Fruit fly (Drosophila melanogaster) whole organism, prepupa: ENCODE measurements around the gene Tollo.

Experiments
- Blimp-1 ChIP-seq: fragments of 200-800 bp; sonication (Bioruptor generic); optimal IDR thresholded peaks from 3 replicates; lab custom pipeline; 2017; ENCODE audit warnings: missing biosample characterization, missing genetic modification characterization, mild to moderate bottlenecking, moderate library complexity, missing genetic modification reagents
- CG10631 ChIP-seq: fragments of 200-800 bp; sonication (Bioruptor generic); optimal IDR thresholded peaks from 2 replicates; lab custom pipeline; 2016; ENCODE audit warnings: missing biosample characterization, missing genetic modification characterization
- CG10669 ChIP-seq: fragments of 200-800 bp; sonication (Bioruptor generic); optimal IDR thresholded peaks from 3 replicates; lab custom pipeline; 2018; ENCODE audit warnings: missing biosample characterization, mild to moderate bottlenecking, missing genetic modification characterization, moderate library complexity
- CG11294 ChIP-seq: fragments of 200-800 bp; sonication (Bioruptor generic); IDR thresholded peaks from 2 replicates; pipeline ENCODE4 v1.3.6; 2022; ENCODE audit warnings: missing biosample characterization, missing genetic modification characterization
- CG1621 ChIP-seq: fragments of 200-800 bp; sonication (Bioruptor generic); optimal IDR thresholded peaks from 3 replicates; lab custom pipeline; 2018; ENCODE audit warnings: missing biosample characterization, mild to moderate bottlenecking, missing genetic modification characterization
- CG16779 ChIP-seq: fragments of 200-800 bp; sonication (Bioruptor generic); optimal IDR thresholded peaks from 3 replicates; lab custom pipeline; 2017; ENCODE audit warnings: missing biosample characterization, mild to moderate bottlenecking, missing genetic modification characterization
- CG3032 ChIP-seq: fragments of 200-800 bp; optimal IDR thresholded peaks from 2 replicates; lab custom pipeline; 2019; ENCODE audit warnings: missing biosample characterization, mild to moderate bottlenecking, missing genetic modification characterization, moderate library complexity
- CG31627 ChIP-seq: fragments of 200-800 bp; sonication (Bioruptor generic); optimal IDR thresholded peaks from 3 replicates; lab custom pipeline; 2016; ENCODE audit warnings: missing biosample characterization, missing genetic modification characterization
- CG3919 ChIP-seq: fragments of 200-800 bp; sonication (Bioruptor generic); optimal IDR thresholded peaks from 3 replicates; lab custom pipeline; 2016; ENCODE audit warnings: missing biosample characterization, missing genetic modification characterization
- CG4318 ChIP-seq: fragments of 200-800 bp; sonication (Bioruptor generic); optimal IDR thresholded peaks from 3 replicates; lab custom pipeline; 2017; ENCODE audit warnings: missing biosample characterization, mild to moderate bottlenecking, missing genetic modification characterization
- CG6163 ChIP-seq: fragments of 200-800 bp; sonication (Bioruptor generic); IDR thresholded peaks from 3 replicates; pipeline ENCODE4 v1.3.6; 2022; ENCODE audit warnings: missing biosample characterization, missing genetic modification characterization
- CG6276 ChIP-seq: fragments of 200-800 bp; sonication (Bioruptor generic); optimal IDR thresholded peaks from 2 replicates; lab custom pipeline; 2017; ENCODE audit warnings: missing biosample characterization, mild to moderate bottlenecking, missing genetic modification characterization
- CG6792 ChIP-seq: fragments of 200-800 bp; sonication (Bioruptor generic); optimal IDR thresholded peaks from 3 replicates; lab custom pipeline; 2016; ENCODE audit warnings: missing biosample characterization, missing genetic modification characterization
- CG6808 ChIP-seq: fragments of 200-800 bp; sonication (Bioruptor generic); optimal IDR thresholded peaks from 3 replicates; lab custom pipeline; 2017; ENCODE audit warnings: missing biosample characterization, missing genetic modification characterization, mild to moderate bottlenecking, moderate library complexity, missing genetic modification reagents
- CG6854 ChIP-seq: fragments of 200-800 bp; sonication (Bioruptor generic); optimal IDR thresholded peaks from 2 replicates; lab custom pipeline; 2017; ENCODE audit warnings: missing biosample characterization, mild to moderate bottlenecking, missing genetic modification characterization
- CG7368 ChIP-seq: fragments of 200-800 bp; sonication (Bioruptor generic); optimal IDR thresholded peaks from 3 replicates; lab custom pipeline; 2016; ENCODE audit warnings: missing biosample characterization, missing genetic modification characterization
- CG8319 ChIP-seq: fragments of 200-800 bp; sonication (Bioruptor generic); optimal IDR thresholded peaks from 3 replicates; lab custom pipeline; 2016; ENCODE audit warnings: missing biosample characterization, missing genetic modification characterization
- CG8632 ChIP-seq: fragments of 200-800 bp; sonication (Bioruptor generic); optimal IDR thresholded peaks from 3 replicates; lab custom pipeline; 2016; ENCODE audit warnings: missing biosample characterization, missing genetic modification characterization
- CG9139 ChIP-seq: fragments of 200-800 bp; sonication (Bioruptor generic); optimal IDR thresholded peaks from 3 replicates; lab custom pipeline; 2017; ENCODE audit warnings: missing biosample characterization, mild to moderate bottlenecking, missing genetic modification characterization
- Eip75B ChIP-seq: fragments of 200-800 bp; sonication (Bioruptor generic); optimal IDR thresholded peaks from 3 replicates; lab custom pipeline; 2016; ENCODE audit warnings: missing biosample characterization, missing genetic modification characterization
- Eip78C ChIP-seq: fragments of 200-800 bp; sonication (Bioruptor generic); peaks from one replicate; lab custom pipeline; 2016; ENCODE audit warnings: missing biosample characterization, missing genetic modification characterization
- Eip93F ChIP-seq: fragments of 200-800 bp; sonication (Bioruptor generic); optimal IDR thresholded peaks from 2 replicates; lab custom pipeline; 2016; ENCODE audit warnings: missing biosample characterization, mild to moderate bottlenecking, missing genetic modification characterization
- Ets21C ChIP-seq: fragments of 200-800 bp; sonication (Bioruptor generic); optimal IDR thresholded peaks from 3 replicates; lab custom pipeline; 2016; ENCODE audit warnings: missing biosample characterization, missing genetic modification characterization
- Ets96B ChIP-seq: fragments of 200-800 bp; optimal IDR thresholded peaks from 2 replicates; lab custom pipeline; 2019; ENCODE audit warnings: missing biosample characterization, mild to moderate bottlenecking, missing genetic modification characterization, moderate library complexity
- Gug ChIP-seq: fragments of 200-800 bp; sonication (Bioruptor generic); IDR thresholded peaks from 2 replicates; pipeline ENCODE4 v1.3.6; 2022; ENCODE audit warnings: missing biosample characterization, missing genetic modification characterization
- Lpt ChIP-seq: fragments of 200-800 bp; sonication (Bioruptor generic); optimal IDR thresholded peaks from 3 replicates; lab custom pipeline; 2016; ENCODE audit warnings: missing biosample characterization, missing genetic modification characterization
- Met ChIP-seq: fragments of 200-800 bp; sonication (Bioruptor generic); optimal IDR thresholded peaks from 3 replicates; lab custom pipeline; 2016; ENCODE audit warnings: missing biosample characterization, missing genetic modification characterization
- OdsH ChIP-seq: fragments of 200-800 bp; sonication (Bioruptor generic); optimal IDR thresholded peaks from 3 replicates; lab custom pipeline; 2016; ENCODE audit warnings: missing biosample characterization, missing genetic modification characterization
- Smox ChIP-seq: fragments of 200-800 bp; sonication (Bioruptor generic); optimal IDR thresholded peaks from 3 replicates; lab custom pipeline; 2016; ENCODE audit warnings: missing biosample characterization, missing genetic modification characterization
- Sox102F ChIP-seq: fragments of 200-800 bp; sonication (Bioruptor generic); optimal IDR thresholded peaks from 2 replicates; lab custom pipeline; 2016; ENCODE audit warnings: missing biosample characterization, mild to moderate bottlenecking, missing genetic modification characterization
- cyc ChIP-seq: fragments of 200-800 bp; sonication (Bioruptor generic); optimal IDR thresholded peaks from 3 replicates; lab custom pipeline; 2016; ENCODE audit warnings: missing biosample characterization, missing genetic modification characterization
- dac ChIP-seq: fragments of 200-800 bp; sonication (Bioruptor generic); optimal IDR thresholded peaks from 2 replicates; lab custom pipeline; 2017; ENCODE audit warnings: missing biosample characterization, mild to moderate bottlenecking, missing genetic modification characterization
- dsx ChIP-seq: fragments of 200-800 bp; optimal IDR thresholded peaks from 3 replicates; lab custom pipeline; 2019; ENCODE audit warnings: missing biosample characterization, mild to moderate bottlenecking, missing genetic modification characterization, moderate library complexity; ENCODE audit not compliant: poor library complexity, severe bottlenecking
- eg ChIP-seq: fragments of 200-800 bp; sonication (Bioruptor generic); IDR thresholded peaks from 3 replicates; pipeline ENCODE4 v1.3.6; 2022; ENCODE audit warnings: missing biosample characterization, missing genetic modification characterization
- fd59A ChIP-seq: fragments of 200-800 bp; sonication (Bioruptor generic); optimal IDR thresholded peaks from 2 replicates; lab custom pipeline; 2017; ENCODE audit warnings: missing biosample characterization, mild to moderate bottlenecking, missing genetic modification characterization, missing genetic modification reagents
- fd85E ChIP-seq: fragments of 200-800 bp; sonication (Bioruptor generic); optimal IDR thresholded peaks from 3 replicates; lab custom pipeline; 2016; ENCODE audit warnings: missing biosample characterization, missing genetic modification characterization
- lz ChIP-seq: fragments of 200-800 bp; sonication (Bioruptor generic); optimal IDR thresholded peaks from 3 replicates; lab custom pipeline; 2016; ENCODE audit warnings: missing biosample characterization, missing genetic modification characterization
- net ChIP-seq: fragments of 200-800 bp; sonication (Bioruptor generic); optimal IDR thresholded peaks from 3 replicates; lab custom pipeline; 2016; ENCODE audit warnings: missing biosample characterization, missing genetic modification characterization
- pdm3 ChIP-seq: fragments of 200-800 bp; sonication (Bioruptor generic); optimal IDR thresholded peaks from 3 replicates; lab custom pipeline; 2016; ENCODE audit warnings: missing biosample characterization, missing genetic modification characterization
- spab ChIP-seq: fragments of 200-800 bp; sonication (Bioruptor generic); optimal IDR thresholded peaks from 2 replicates; lab custom pipeline; 2017; ENCODE audit warnings: missing biosample characterization, mild to moderate bottlenecking, missing genetic modification characterization, missing genetic modification reagents
- ss ChIP-seq, 2 experiments: fragments of 200-800 bp; sonication (Bioruptor generic); optimal IDR thresholded peaks; 2 replicates in 1 of 2; 3 replicates in 1 of 2; lab custom pipeline; 2017 to 2018; ENCODE audit warnings: mild to moderate bottlenecking in 2 of 2, missing biosample characterization in 2 of 2, missing genetic modification characterization in 2 of 2, moderate library complexity in 1 of 2
- svp ChIP-seq: fragments of 200-800 bp; sonication (Bioruptor generic); peaks from one replicate; lab custom pipeline; 2016; ENCODE audit warnings: missing biosample characterization, missing genetic modification characterization
- vri ChIP-seq: fragments of 200-800 bp; sonication (Bioruptor generic); optimal IDR thresholded peaks from 3 replicates; lab custom pipeline; 2016; ENCODE audit warnings: missing biosample characterization, mild to moderate bottlenecking, missing genetic modification characterization

The Tollo gene

dm6 chr3L:15220322-15220721 lies 15.1 kb upstream of the Tollo start (continued):
- TF ChIP-seq CG3919 (GFP tag; lab: Kevin White, UChicago) (peak; percentile 61), CG8632 (GFP tag; lab: Kevin White, UChicago) (peak; percentile 34), Eip75B (GFP tag; lab: Kevin White, UChicago) (no peak), net (GFP tag; lab: Kevin White, UChicago) (peak; percentile 34), lz (GFP tag; lab: Kevin White, UChicago) (no peak), cyc (GFP tag; lab: Kevin White, UChicago) (peak; percentile 22), CG6792 (GFP tag; lab: Kevin White, UChicago) (peak; percentile 19), Ets21C (GFP tag; lab: Kevin White, UChicago) (no peak), Blimp-1 (no peak), CG9139 (GFP tag; lab: Kevin White, UChicago) (peak; percentile 19), spab (GFP tag; lab: Kevin White, UChicago) (peak; percentile 43), Ets96B (peak; percentile 79), CG7368 (GFP tag; lab: Kevin White, UChicago) (peak; percentile 38), dsx (peak; percentile 68), CG10669 (GFP tag; lab: Kevin White, UChicago) (peak; percentile 74), Lpt (GFP tag; lab: Kevin White, UChicago) (peak; percentile 37), CG1621 (peak; percentile 22), CG10631 (peak; percentile 54), CG6808 (GFP tag; lab: Kevin White, UChicago) (peak; percentile 79), Eip78C (GFP tag; lab: Kevin White, UChicago) (peak; percentile 91), CG16779 (tag; lab: Kevin White, UChicago) (no peak), Gug (GFP tag; lab: Robert Waterston, UW) (no peak), Met (GFP tag; lab: Kevin White, UChicago) (peak; percentile 36), CG3032 (tag; lab: Kevin White, UChicago) (peak; percentile 68), dac (no peak), Sox102F (GFP tag; lab: Kevin White, UChicago) (peak; percentile 6), pdm3 (GFP tag; lab: Kevin White, UChicago) (peak; percentile 67), Smox (peak; percentile 37), CG6276 (GFP tag; lab: Kevin White, UChicago) (no peak), CG6163 (GFP tag; lab: Robert Waterston, UW) (peak; percentile 49; the same call in 2 of the 3 replicates), CG8319 (GFP tag; lab: Kevin White, UChicago) (no peak), OdsH (GFP tag; lab: Kevin White, UChicago) (peak; percentile 65)
- TF ChIP-seq, all 60 proteins: peak for 41

dm6 chr3L:15222271-15222670 lies 13.1 kb upstream of the Tollo start:
- TF ChIP-seq CG10669 (GFP tag; lab: Kevin White, UChicago) (no peak), ss (GFP tag; optimal IDR thresholded peaks at IDR 0.05; lab: Kevin White, UChicago) (peak in 1 of 2 experiments; percentile 95)

DNA sequence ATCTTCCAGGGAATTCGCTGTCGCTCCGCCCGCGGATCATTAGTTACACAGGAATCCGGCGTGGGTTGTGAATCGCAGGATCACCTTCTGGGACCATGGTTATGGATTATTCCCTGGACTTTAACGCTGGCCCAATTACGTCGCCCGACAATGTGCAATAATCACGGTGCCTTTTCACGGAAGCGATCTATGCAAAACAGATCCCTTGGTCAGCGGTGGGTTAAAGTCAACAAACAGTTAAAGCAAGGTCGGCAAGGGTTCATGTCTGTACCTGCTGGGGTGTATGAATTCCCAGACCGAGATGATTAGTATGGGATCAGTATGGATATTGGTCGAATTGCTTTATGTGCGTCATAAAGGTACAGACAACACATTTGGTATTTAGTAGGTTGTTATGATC lies 11.7 kb upstream of the Tollo start:
- no peak for TF ChIP-seq Sox102F (GFP tag; lab: Kevin White, UChicago)
- TF ChIP-seq Eip93F (GFP tag; lab: Kevin White, UChicago) = no peak
- no peak for TF ChIP-seq CG7368 (GFP tag; lab: Kevin White, UChicago)
- TF ChIP-seq Gug (GFP tag; lab: Robert Waterston, UW) = no peak
- TF ChIP-seq, all 60 proteins: peak for 0

DNA sequence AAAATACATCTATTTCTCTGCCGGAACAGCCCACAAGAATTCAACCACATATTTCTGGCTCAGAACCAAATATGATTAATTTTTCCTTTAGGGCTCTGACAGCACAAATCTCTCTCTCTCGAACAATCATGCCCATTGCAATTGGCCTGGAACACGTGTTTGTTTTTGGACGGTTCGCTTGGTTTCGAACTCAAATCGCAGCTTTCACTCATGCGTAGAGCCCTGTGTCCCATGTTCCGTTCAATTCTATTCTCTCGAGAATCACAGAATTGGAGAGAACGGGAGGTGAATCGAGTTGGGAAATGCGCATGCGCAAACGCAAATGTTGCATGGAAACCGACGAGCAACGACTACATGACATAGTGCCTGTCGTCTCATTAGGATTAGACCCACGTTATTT lies 10.8 kb upstream of the Tollo start:
- no peak for TF ChIP-seq svp (GFP tag; lab: Kevin White, UChicago)
- TF ChIP-seq fd85E = no peak
- TF ChIP-seq vri = no peak
- TF ChIP-seq Gug (GFP tag; lab: Robert Waterston, UW) = no peak
- no peak for TF ChIP-seq dac
- no peak for TF ChIP-seq CG3919 (GFP tag; lab: Kevin White, UChicago)
- no peak for TF ChIP-seq fd59A (GFP tag; lab: Kevin White, UChicago)
- TF ChIP-seq CG11294 (GFP tag; lab: Robert Waterston, UW) = no peak
- TF ChIP-seq CG8319 (GFP tag; lab: Kevin White, UChicago) = no peak
- TF ChIP-seq CG6854 (GFP tag; lab: Kevin White, UChicago) = no peak
- TF ChIP-seq CG6792 (GFP tag; lab: Kevin White, UChicago) = no peak
- TF ChIP-seq CG3032 (tag; lab: Kevin White, UChicago) = no peak
- TF ChIP-seq CG10631 = no peak
- TF ChIP-seq Smox = no peak
- TF ChIP-seq CG7368 (GFP tag; lab: Kevin White, UChicago) = no peak
- no peak for TF ChIP-seq eg (GFP tag; lab: Robert Waterston, UW)
- TF ChIP-seq CG31627 = no peak
- no peak for TF ChIP-seq Sox102F (GFP tag; lab: Kevin White, UChicago)
- TF ChIP-seq CG4318 = no peak
- no peak for TF ChIP-seq Met (GFP tag; lab: Kevin White, UChicago)
